Worm (Caenorhabditis elegans) whole organism, L3 larva: ENCODE data around the gene fard-1.
A peak's percentile ranks its signal among the peaks of the same experiment; 100 is the strongest.

ENCODE experiments used
- R02D3.7 ChIP-seq: fragments of 150-350 bp; optimal IDR thresholded peaks from 2 replicates; lab custom pipeline; 2014; ENCODE audit warnings: missing biosample characterization, missing genetic modification characterization
- ZK546.5 ChIP-seq: sonication (generic microtip); optimal IDR thresholded peaks from 2 replicates; lab custom pipeline; 2017; ENCODE audit warnings: missing biosample characterization, missing genetic modification characterization
- ama-1 ChIP-seq: fragments of 150-350 bp; optimal IDR thresholded peaks from 2 replicates; lab custom pipeline; 2018
- ceh-16 ChIP-seq: sonication (generic microtip); optimal IDR thresholded peaks from 2 replicates; lab custom pipeline; 2017; ENCODE audit warnings: missing biosample characterization, missing genetic modification characterization
- ceh-28 ChIP-seq: fragments of 150-350 bp; optimal IDR thresholded peaks from 2 replicates; lab custom pipeline; 2014; ENCODE audit warnings: missing biosample characterization, missing genetic modification reagents, missing genetic modification characterization
- ceh-82 ChIP-seq: fragments of 150-350 bp; optimal IDR thresholded peaks from 2 replicates; lab custom pipeline; 2014; ENCODE audit warnings: missing biosample characterization, missing genetic modification characterization
- egl-27 ChIP-seq: sonication (generic microtip); optimal IDR thresholded peaks from 4 replicates; lab custom pipeline; 2017; ENCODE audit warnings: missing biosample characterization, missing genetic modification reagents, missing genetic modification characterization
- egl-5 ChIP-seq: fragments of 150-350 bp; optimal IDR thresholded peaks from 2 replicates; lab custom pipeline; 2017; ENCODE audit warnings: missing biosample characterization, missing genetic modification reagents, missing genetic modification characterization, inconsistent platforms
- elt-2 ChIP-seq: sonication (generic microtip); optimal IDR thresholded peaks from 2 replicates; lab custom pipeline; 2016; ENCODE audit warnings: missing genetic modification reagents, mild to moderate bottlenecking, missing genetic modification characterization, missing compliant biosample characterization
- elt-3 ChIP-seq, 3 experiments: fragments of 150-350 bp in 1 of 3; sonication (generic microtip) in 2 of 3; optimal IDR thresholded peaks; 2 replicates in 2 of 3; 4 replicates in 1 of 3; lab custom pipeline; 2014 to 2017; ENCODE audit warnings: missing biosample characterization in 3 of 3, missing genetic modification characterization in 3 of 3
- eor-1 ChIP-seq, 2 experiments: fragments of 150-350 bp; optimal IDR thresholded peaks; 2 replicates each; lab custom pipeline; 2014 to 2018; ENCODE audit warnings: missing biosample characterization in 2 of 2, missing genetic modification characterization in 2 of 2
- fkh-10 ChIP-seq: sonication (generic microtip); optimal IDR thresholded peaks from 2 replicates; lab custom pipeline; 2017; ENCODE audit warnings: missing biosample characterization, missing genetic modification reagents, missing genetic modification characterization
- fkh-2 ChIP-seq: fragments of 150-350 bp; optimal IDR thresholded peaks from 2 replicates; lab custom pipeline; 2014; ENCODE audit warnings: missing biosample characterization, missing genetic modification reagents, missing genetic modification characterization
- jun-1 ChIP-seq: fragments of 150-350 bp; optimal IDR thresholded peaks from 2 replicates; lab custom pipeline; 2014; ENCODE audit warnings: missing biosample characterization, missing genetic modification reagents, missing genetic modification characterization
- lin-39 ChIP-seq: fragments of 150-350 bp; optimal IDR thresholded peaks from 2 replicates; lab custom pipeline; 2018; ENCODE audit warnings: missing biosample characterization, missing genetic modification reagents, missing genetic modification characterization
- mdl-1 ChIP-seq: fragments of 150-350 bp; optimal IDR thresholded peaks from 2 replicates; lab custom pipeline; 2014; ENCODE audit warnings: missing biosample characterization, missing genetic modification characterization
- mml-1 ChIP-seq: fragments of 150-350 bp; sonication (generic microtip); optimal IDR thresholded peaks from 3 replicates; lab custom pipeline; 2014; ENCODE audit warnings: missing biosample characterization, missing genetic modification characterization
- nfya-1 ChIP-seq: sonication (generic microtip); optimal IDR thresholded peaks from 2 replicates; lab custom pipeline; 2017; ENCODE audit warnings: missing genetic modification characterization, mild to moderate bottlenecking, missing compliant biosample characterization, antibody characterized with exemption, moderate library complexity; ENCODE audit not compliant: insufficient read depth
- nhr-12 ChIP-seq: fragments of 150-350 bp; optimal IDR thresholded peaks from 2 replicates; lab custom pipeline; 2014; ENCODE audit warnings: missing biosample characterization, missing genetic modification characterization
- nhr-23 ChIP-seq: fragments of 150-350 bp; optimal IDR thresholded peaks from 2 replicates; lab custom pipeline; 2014; ENCODE audit warnings: missing biosample characterization, missing genetic modification reagents, missing genetic modification characterization
- nhr-237 ChIP-seq: fragments of 150-350 bp; optimal IDR thresholded peaks from 2 replicates; lab custom pipeline; 2014; ENCODE audit warnings: missing biosample characterization, missing genetic modification characterization
- nhr-25 ChIP-seq: sonication (generic microtip); optimal IDR thresholded peaks from 2 replicates; lab custom pipeline; 2017; ENCODE audit warnings: missing biosample characterization, missing genetic modification characterization
- nhr-43 ChIP-seq: sonication (generic microtip); optimal IDR thresholded peaks from 2 replicates; lab custom pipeline; 2016; ENCODE audit warnings: mild to moderate bottlenecking, missing genetic modification characterization, missing compliant biosample characterization; ENCODE audit not compliant: poor library complexity, severe bottlenecking
- nhr-76 ChIP-seq: fragments of 150-350 bp; sonication (generic microtip); optimal IDR thresholded peaks from 5 replicates; lab custom pipeline; 2014; ENCODE audit warnings: missing biosample characterization, missing genetic modification characterization
- nhr-77 ChIP-seq: fragments of 150-350 bp; optimal IDR thresholded peaks from 2 replicates; lab custom pipeline; 2014; ENCODE audit warnings: missing biosample characterization, missing genetic modification characterization
- pha-4 ChIP-seq: fragments of 150-350 bp; optimal IDR thresholded peaks from 2 replicates; lab custom pipeline; 2014; ENCODE audit warnings: missing biosample characterization, missing genetic modification reagents, missing genetic modification characterization
- snpc-4 ChIP-seq: fragments of 150-350 bp; optimal IDR thresholded peaks from 2 replicates; lab custom pipeline; 2014; ENCODE audit warnings: missing biosample characterization, missing genetic modification characterization
- unc-62 ChIP-seq: fragments of 150-350 bp; sonication (generic microtip); optimal IDR thresholded peaks from 4 replicates; lab custom pipeline; 2014; ENCODE audit warnings: missing biosample characterization, missing genetic modification reagents, missing genetic modification characterization
- zag-1 ChIP-seq: fragments of 150-350 bp; optimal IDR thresholded peaks from 2 replicates; lab custom pipeline; 2014; ENCODE audit warnings: missing biosample characterization, missing genetic modification characterization
- ztf-4 ChIP-seq: fragments of 150-350 bp; optimal IDR thresholded peaks from 2 replicates; lab custom pipeline; 2014; ENCODE audit warnings: missing biosample characterization, missing genetic modification characterization

fard-1 gene

DNA sequence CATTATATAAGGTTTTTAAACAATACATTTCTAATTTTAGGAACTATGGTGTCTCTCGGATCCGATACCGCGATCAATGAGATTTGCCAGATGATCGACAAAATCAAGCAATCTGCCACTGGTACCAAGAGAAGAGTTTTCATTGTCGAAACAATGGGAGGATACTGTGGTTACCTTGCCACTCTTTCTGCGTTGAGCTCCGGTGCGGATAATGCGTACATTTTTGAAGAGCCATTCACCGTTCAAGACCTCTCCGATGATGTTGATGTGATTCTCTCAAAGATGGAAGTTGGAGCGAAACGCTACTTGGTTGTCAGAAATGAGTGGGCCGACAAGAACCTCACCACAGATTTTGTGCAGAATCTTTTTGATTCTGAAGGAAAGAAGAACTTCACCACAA lies 10.4 kb downstream of the fard-1 start:
- TF ChIP-seq mdl-1 (tag; lab: Kevin White, UChicago), result no peak
- TF ChIP-seq ceh-82 (tag; lab: Kevin White, UChicago), result no peak
- no peak for TF ChIP-seq ceh-16 (tag; lab: Kevin White, UChicago)
- TF ChIP-seq nhr-237 (tag; lab: Kevin White, UChicago), result no peak
- no peak for TF ChIP-seq nhr-43
- no peak for TF ChIP-seq zag-1 (tag; lab: Kevin White, UChicago)
- TF ChIP-seq, all 47 proteins: peak for 0

ce11 chrX:2945950-2946349 lies 12.8 kb downstream of the fard-1 start:
- TF ChIP-seq fkh-10 (GFP tag; lab: Kevin White, UChicago) (no peak), ztf-4 (tag; lab: Kevin White, UChicago) (no peak), nhr-12 (tag; lab: Kevin White, UChicago) (no peak), elt-2 (tag; lab: Kevin White, UChicago) (no peak), eor-1 (tag; optimal IDR thresholded peaks at IDR 0.05; lab: Kevin White, UChicago) (no peak), elt-3 (tag; optimal IDR thresholded peaks at IDR 0.05; lab: Kevin White, UChicago) (no peak), nfya-1 (no peak)

DNA sequence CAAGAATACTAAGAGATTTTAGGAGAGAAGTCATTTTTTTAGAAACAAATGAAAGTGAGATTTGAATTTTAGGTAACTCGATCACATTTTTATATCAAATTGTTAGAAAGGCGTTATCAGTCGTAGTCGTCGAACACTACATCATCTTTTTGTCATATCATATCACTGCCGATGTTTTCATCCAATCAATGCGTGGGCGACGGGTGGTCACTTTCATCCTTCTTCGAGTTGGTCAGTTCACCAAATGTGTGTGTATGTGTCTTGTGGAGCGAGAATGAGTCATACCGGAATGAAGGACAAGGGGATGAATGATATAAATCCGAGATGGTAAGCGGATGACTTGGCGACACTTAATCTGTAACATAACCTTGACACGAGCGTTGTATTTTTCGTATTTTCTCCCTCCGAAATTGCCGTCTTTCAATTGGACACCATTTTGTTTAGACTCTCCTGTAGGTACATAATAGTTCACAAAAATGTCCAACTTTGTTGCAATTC lies 13.4 kb downstream of the fard-1 start, which contains the start of the genes Y41G9A.10 and Y41G9A.5:
TSS of gene Y41G9A.10 (minus strand) at position 51 of the 498 bp plus-strand sequence.
TSS of gene Y41G9A.5 (plus strand) at position 160 of the 498 bp plus-strand sequence.
- TF ChIP-seq elt-3 (tag; optimal IDR thresholded peaks at IDR 0.05; lab: Kevin White, UChicago) (peak in 2 of 3 experiments; percentile 40 to 63), ama-1 (lab: Kevin White, UChicago) (no peak), ceh-16 (tag; lab: Kevin White, UChicago) (no peak), nhr-25 (tag; lab: Kevin White, UChicago) (peak; percentile 19), nhr-23 (peak; percentile 36), egl-5 (no peak), egl-27 (no peak), nhr-76 (tag; lab: Kevin White, UChicago) (no peak), nhr-77 (tag; lab: Kevin White, UChicago) (no peak), fkh-10 (GFP tag; lab: Kevin White, UChicago) (no peak), ceh-28 (no peak)

DNA sequence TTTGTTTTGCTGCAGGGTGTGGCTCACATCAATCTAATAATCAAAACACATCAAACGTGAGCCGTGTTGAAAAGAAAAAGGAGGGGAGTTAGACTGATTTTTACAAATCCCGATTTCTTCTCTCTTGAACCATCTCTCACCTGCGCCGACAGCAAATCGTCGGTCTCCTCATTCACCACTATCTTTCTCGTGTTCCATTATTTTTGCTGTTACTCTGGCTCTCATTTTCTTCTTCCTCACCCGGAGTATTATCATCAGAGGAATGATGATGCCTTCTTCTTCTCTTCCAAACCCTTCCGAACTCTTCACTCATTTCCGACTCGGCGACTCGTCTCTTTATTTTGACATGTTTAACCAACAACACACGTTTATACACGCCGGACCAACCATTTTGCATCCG lies 17.1 kb downstream of the fard-1 start:
- no peak for TF ChIP-seq ceh-16 (tag; lab: Kevin White, UChicago)
- TF ChIP-seq unc-62 (GFP tag; lab: Kevin White, UChicago), result peak; percentile 41

ce11 chrX:2953522-2954032 lies 20.4 kb downstream of the fard-1 start:
- TF ChIP-seq egl-5 (no peak), nfya-1 (peak; percentile 7)

DNA sequence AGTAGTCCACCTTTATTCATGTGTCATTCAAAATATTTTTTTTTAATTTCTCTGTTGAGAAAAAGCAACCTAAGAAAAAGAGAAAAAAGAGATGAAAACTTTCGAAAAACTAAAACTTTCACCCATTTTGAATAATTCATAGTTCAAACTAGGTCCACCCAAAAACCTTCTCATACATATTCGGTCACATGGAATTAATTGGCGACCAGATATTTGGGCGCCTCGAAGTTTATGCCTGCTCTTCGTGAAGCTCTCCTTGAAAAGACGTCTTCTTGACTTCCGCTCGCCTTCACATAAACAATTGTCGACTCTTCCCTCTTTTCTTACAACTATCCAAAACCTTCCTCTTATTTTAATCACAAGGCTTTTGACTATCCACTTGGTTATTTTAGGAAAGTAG lies 22.5 kb downstream of the fard-1 start:
- TF ChIP-seq nhr-76 (tag; lab: Kevin White, UChicago), result no peak
- no peak for TF ChIP-seq ZK546.5 (tag; lab: Kevin White, UChicago)
- no peak for TF ChIP-seq nhr-12 (tag; lab: Kevin White, UChicago)
- no peak for TF ChIP-seq jun-1 (tag; lab: Kevin White, UChicago)
- no peak for TF ChIP-seq mml-1
- no peak for TF ChIP-seq nhr-43
- no peak for TF ChIP-seq fkh-2 (tag; lab: Kevin White, UChicago)
- TF ChIP-seq pha-4 (tag; lab: Kevin White, UChicago), result no peak
- TF ChIP-seq R02D3.7 (tag; lab: Kevin White, UChicago), result no peak
- no peak for TF ChIP-seq egl-27
- TF ChIP-seq fkh-10 (GFP tag; lab: Kevin White, UChicago), result no peak
- no peak for TF ChIP-seq nfya-1
- TF ChIP-seq lin-39, result no peak
- no peak for TF ChIP-seq egl-5
- TF ChIP-seq ztf-4 (tag; lab: Kevin White, UChicago), result no peak
- no peak for TF ChIP-seq nhr-25 (tag; lab: Kevin White, UChicago)
- TF ChIP-seq zag-1 (tag; lab: Kevin White, UChicago), result no peak
- no peak for TF ChIP-seq snpc-4
